Worm (Caenorhabditis elegans) whole organism, early embryonic: ENCODE data around the gene glb-17.

Source experiments
- F13C5.2 ChIP-seq: sonication (generic microtip); optimal IDR thresholded peaks from 2 replicates; lab custom pipeline; 2017; ENCODE audit warnings: mild to moderate bottlenecking, missing genetic modification characterization, inconsistent platforms, missing compliant biosample characterization
- aly-1 ChIP-seq: sonication (generic microtip); optimal IDR thresholded peaks from 2 replicates; lab custom pipeline; 2016; ENCODE audit warnings: missing genetic modification characterization, missing compliant biosample characterization
- ama-1 ChIP-seq: fragments of 150-350 bp; optimal IDR thresholded peaks from 2 replicates; lab custom pipeline; 2014
- ceh-36 ChIP-seq: sonication (generic microtip); optimal IDR thresholded peaks from 2 replicates; lab custom pipeline; 2016; ENCODE audit warnings: missing genetic modification characterization, inconsistent platforms, missing compliant biosample characterization
- ets-7 ChIP-seq: sonication (generic microtip); optimal IDR thresholded peaks from 2 replicates; lab custom pipeline; 2016; ENCODE audit warnings: missing genotype, missing genetic modification characterization, missing compliant biosample characterization
- flt-1 ChIP-seq: fragments of 200-800 bp; sonication (Bioruptor generic); IDR thresholded peaks from 2 replicates; pipeline ENCODE4 v1.3.6; 2022; ENCODE audit warnings: missing genetic modification characterization, missing compliant biosample characterization
- hmbx-1 ChIP-seq: sonication (generic microtip); optimal IDR thresholded peaks from 2 replicates; lab custom pipeline; 2016; ENCODE audit warnings: mild to moderate bottlenecking, missing genetic modification characterization, missing compliant biosample characterization
- hnd-1 ChIP-seq: sonication (generic microtip); optimal IDR thresholded peaks from 2 replicates; lab custom pipeline; 2016; ENCODE audit warnings: missing genetic modification characterization, missing compliant biosample characterization
- scrt-1 ChIP-seq: fragments of 200-800 bp; sonication (Bioruptor generic); IDR thresholded peaks from 2 replicates; pipeline ENCODE4 v1.3.6; 2022; ENCODE audit warnings: missing genetic modification characterization, missing compliant biosample characterization
- sea-1 ChIP-seq: fragments of 200-800 bp; sonication (Bioruptor generic); conservative IDR thresholded peaks from 2 replicates; pipeline ENCODE4 v1.3.6; 2022; ENCODE audit warnings: missing genetic modification characterization, missing compliant biosample characterization
- tbx-11 ChIP-seq: fragments of 200-800 bp; sonication (Bioruptor generic); IDR thresholded peaks from 2 replicates; pipeline ENCODE4 v1.3.6; 2022; ENCODE audit warnings: missing genetic modification characterization, missing compliant biosample characterization
- tra-4 ChIP-seq: sonication (generic microtip); optimal IDR thresholded peaks from 2 replicates; lab custom pipeline; 2017; ENCODE audit warnings: missing genetic modification characterization, missing compliant biosample characterization

ce11 chrX:9560931-9561330 is 15.9 kb downstream of the glb-17 start:
- no peak for TF ChIP-seq ama-1 (lab: Kevin White, UChicago)
- no peak for TF ChIP-seq tbx-11
- no peak for TF ChIP-seq ets-7 (tag; lab: Kevin White, UChicago)
- TF ChIP-seq ceh-36 (tag; lab: Kevin White, UChicago): no peak
- no peak for TF ChIP-seq scrt-1 (GFP tag; lab: Robert Waterston, UW)
- no peak for TF ChIP-seq hmbx-1 (tag; lab: Kevin White, UChicago)
- TF ChIP-seq aly-1 (tag; lab: Kevin White, UChicago): no peak
- TF ChIP-seq hnd-1 (tag; lab: Kevin White, UChicago): no peak
- TF ChIP-seq tra-4: no peak
- TF ChIP-seq flt-1: no peak
- TF ChIP-seq F13C5.2 (tag; lab: Kevin White, UChicago): no peak
- TF ChIP-seq sea-1 (GFP tag; lab: Robert Waterston, UW): 0 out of 2 replicates have a peak, but pooled peaks have one; percentile 23
